Worm (Caenorhabditis elegans): ENCODE data around the gene F26F12.2.

The F26F12.2 gene

ce11 chrV:5790497-5791280, 47.7 kb downstream of the F26F12.2 start, which contains the start of the genes nhr-142 and F44E7.9 (continued):
- TF ChIP-seq F57A8.1 (GFP tag; optimal IDR thresholded peaks at IDR 0.05) (no peak), ztf-3 (GFP tag; optimal IDR thresholded peaks at IDR 0.05) (no peak), T07F8.4 (tag; optimal IDR thresholded peaks at IDR 0.05) (no peak), ets-4 (GFP tag; optimal IDR thresholded peaks at IDR 0.05) (no peak), tlf-1 (GFP tag; optimal IDR thresholded peaks at IDR 0.05) (peak; percentile 78), B0261.1 (tag; optimal IDR thresholded peaks at IDR 0.05) (no peak), hlh-12 (tag; optimal IDR thresholded peaks at IDR 0.05) (no peak), xnd-1 (tag; optimal IDR thresholded peaks at IDR 0.05) (peak; percentile 53), ceh-79 (tag; optimal IDR thresholded peaks at IDR 0.05) (no peak), nhr-179 (tag; optimal IDR thresholded peaks at IDR 0.05) (no peak), hsf-1 (GFP tag; IDR thresholded peaks at IDR 0.05) (0 out of 2 replicates have a peak, but pooled peaks have one; percentile 10), ztf-18 (tag; optimal IDR thresholded peaks at IDR 0.05) (peak; percentile 98), aptf-2 (GFP tag; conservative IDR thresholded peaks at IDR 0.05) (no peak), Y79H2A.3 (GFP tag; conservative IDR thresholded peaks at IDR 0.05) (no peak), nhr-27 (tag; optimal IDR thresholded peaks at IDR 0.05) (no peak), lin-35 (GFP tag; optimal IDR thresholded peaks at IDR 0.05) (peak in 2 of 3 experiments; percentile 54 to 72)

ce11 chrV:5788650-5789049, 49.8 kb downstream of the F26F12.2 start:
- no peak for TF ChIP-seq hmg-20 (GFP tag; IDR thresholded peaks at IDR 0.05)
- TF ChIP-seq madf-10 (tag; optimal IDR thresholded peaks at IDR 0.05), result no peak
- peak; percentile 35; the same call in 1 of the 2 replicates for TF ChIP-seq dox-1 (GFP tag; IDR thresholded peaks at IDR 0.05)
- TF ChIP-seq ztf-25 (GFP tag; IDR thresholded peaks at IDR 0.05), result no peak
- peak; percentile 33 for TF ChIP-seq nhr-80 (tag; optimal IDR thresholded peaks at IDR 0.05)
- TF ChIP-seq nfya-1 (tag; optimal IDR thresholded peaks at IDR 0.05; ENCODE audit: borderline replicate concordance, insufficient read depth), result no peak
- TF ChIP-seq hmg-1.2 (GFP tag; IDR thresholded peaks at IDR 0.05), result peak; percentile 26; the same call in 1 of the 2 replicates
- TF ChIP-seq nfyb-1 (GFP tag; IDR thresholded peaks at IDR 0.05), result 0 out of 2 replicates have a peak, but pooled peaks have one; percentile 41
